Fruit fly (Drosophila melanogaster): Measurements from ENCODE around the gene Npc1a.

The Npc1a gene

dm6 chr2L:10203933-10204509 lies 17.0 kb downstream of the Npc1a start, which contains the start of gene CG34159:
Gene CG34159, minus strand, starts transcription at chr2L:10204317.
- no peak for TF ChIP-seq CG10348 (GFP tag; IDR thresholded peaks at IDR 0.05)
- TF ChIP-seq D1 (tag; optimal IDR thresholded peaks at IDR 0.05) = no peak
- no peak for TF ChIP-seq CG32121 (GFP tag; IDR thresholded peaks at IDR 0.05)
- TF ChIP-seq CG12605 (GFP tag; IDR thresholded peaks at IDR 0.05) = no peak

dm6 chr2L:10201743-10202142 lies 19.3 kb downstream of the Npc1a start:
- TF ChIP-seq CG4496 (GFP tag; IDR thresholded peaks at IDR 0.05) (0 out of 3 replicates have a peak, but pooled peaks have one; percentile 37), Ets98B (GFP tag; IDR thresholded peaks at IDR 0.05) (no peak)

- peak; percentile 77 for TF ChIP-seq CG32121 (GFP tag; IDR thresholded peaks at IDR 0.05)
- TF ChIP-seq Pif1B (GFP tag; optimal IDR thresholded peaks at IDR 0.05) = peak; percentile 76
- peak; percentile 80 for TF ChIP-seq CG15710 (tag; optimal IDR thresholded peaks at IDR 0.05)
- peak; percentile 97 for TF ChIP-seq CG4496 (GFP tag; IDR thresholded peaks at IDR 0.05)
- TF ChIP-seq gl (tag; optimal IDR thresholded peaks at IDR 0.05) = peak; percentile 81
- no peak for TF ChIP-seq fd96Ca (GFP tag; IDR thresholded peaks at IDR 0.05)
- TF ChIP-seq CG12605 (GFP tag; IDR thresholded peaks at IDR 0.05) = peak; percentile 88
- TF ChIP-seq CG9948 (tag; optimal IDR thresholded peaks at IDR 0.05) = peak; percentile 43
- peak; percentile 89 for TF ChIP-seq Pif1A (GFP tag; optimal IDR thresholded peaks at IDR 0.05)
- TF ChIP-seq rn (GFP tag; IDR thresholded peaks at IDR 0.05) = peak; percentile 85
- TF ChIP-seq Snoo (tag; optimal IDR thresholded peaks at IDR 0.05) = peak; percentile 95
- peak; percentile 68 for TF ChIP-seq CG8159 (tag; optimal IDR thresholded peaks at IDR 0.05)
- no peak for TF ChIP-seq CG10348 (GFP tag; IDR thresholded peaks at IDR 0.05)
- TF ChIP-seq Ets98B (GFP tag; IDR thresholded peaks at IDR 0.05) = peak; percentile 91
- TF ChIP-seq CG17806 (tag; optimal IDR thresholded peaks at IDR 0.05) = peak; percentile 57
- TF ChIP-seq CG8301 (tag; optimal IDR thresholded peaks at IDR 0.05) = peak; percentile 61
- peak; percentile 89 for TF ChIP-seq CG34367 (tag; optimal IDR thresholded peaks at IDR 0.05)
- no peak for TF ChIP-seq CG13204 (GFP tag; optimal IDR thresholded peaks at IDR 0.05)
- TF ChIP-seq EcR (GFP tag; optimal IDR thresholded peaks at IDR 0.05) = no peak
These were observed 20.2 kb downstream of the Npc1a start, which contains the start of the genes Ripalpha and RpL7 for dm6 chr2L:10200847-10201246. Gene Ripalpha, minus strand, starts transcription at chr2L:10200974. Gene RpL7, plus strand, starts transcription at chr2L:10201004.

dm6 chr2L:10198911-10199310 lies 22.1 kb downstream of the Npc1a start, which contains the start of gene Sur:
Gene Sur, minus strand, starts transcription at chr2L:10199117.
- TF ChIP-seq Ets98B (GFP tag; IDR thresholded peaks at IDR 0.05) = no peak

dm6 chr2L:10191396-10191795 lies 29.6 kb downstream of the Npc1a start, which contains the start of gene Fum4:
Gene Fum4, minus strand, starts transcription at chr2L:10191496.
- TF ChIP-seq gl (tag; optimal IDR thresholded peaks at IDR 0.05) = no peak
- TF ChIP-seq Pif1B (GFP tag; optimal IDR thresholded peaks at IDR 0.05) = no peak
- TF ChIP-seq Ets98B (GFP tag; IDR thresholded peaks at IDR 0.05) = no peak
- TF ChIP-seq CG10348 (GFP tag; IDR thresholded peaks at IDR 0.05) = no peak
- no peak for TF ChIP-seq CG15710 (tag; optimal IDR thresholded peaks at IDR 0.05)
- TF ChIP-seq EcR (GFP tag; optimal IDR thresholded peaks at IDR 0.05) = no peak
- TF ChIP-seq CG13204 (GFP tag; optimal IDR thresholded peaks at IDR 0.05) = no peak
- TF ChIP-seq Snoo (tag; optimal IDR thresholded peaks at IDR 0.05) = no peak
- no peak for TF ChIP-seq CG8159 (tag; optimal IDR thresholded peaks at IDR 0.05)
- no peak for TF ChIP-seq D1 (tag; optimal IDR thresholded peaks at IDR 0.05)
- TF ChIP-seq rn (GFP tag; IDR thresholded peaks at IDR 0.05) = no peak

- TF ChIP-seq D1 (tag; optimal IDR thresholded peaks at IDR 0.05) (no peak), CG17806 (tag; optimal IDR thresholded peaks at IDR 0.05) (no peak)
These were observed 40.7 kb downstream of the Npc1a start, which contains the start of gene CG44153 for dm6 chr2L:10180182-10180779. Gene CG44153, minus strand, starts transcription at chr2L:10180256.

- TF ChIP-seq gl (tag; optimal IDR thresholded peaks at IDR 0.05) = no peak
These were observed 48.6 kb downstream of the Npc1a start, which contains the start of gene CG13137 for dm6 chr2L:10172402-10172801. Gene CG13137, plus strand, starts transcription at chr2L:10172702.

All from whole organism, pupa.